Worm (Caenorhabditis elegans): ENCODE data around the gene C29F5.1.

ce11 chrII:6341076-6341475 is 37.8 kb downstream of the C29F5.1 start:
- TF ChIP-seq snpc-4 (GFP tag; optimal IDR thresholded peaks at IDR 0.05) (no peak), snpc-4 (tag; optimal IDR thresholded peaks at IDR 0.05) (no peak), egrh-3 (GFP tag; IDR thresholded peaks at IDR 0.05) (no peak), ama-1 (optimal IDR thresholded peaks at IDR 0.05) (no peak), ama-1 (GFP tag; optimal IDR thresholded peaks at IDR 0.05) (no peak), unc-62 (GFP tag; optimal IDR thresholded peaks at IDR 0.05) (no peak), xnd-1 (tag; optimal IDR thresholded peaks at IDR 0.05) (no peak), B0336.3 (GFP tag; IDR thresholded peaks at IDR 0.05) (no peak), ztf-3 (GFP tag; optimal IDR thresholded peaks at IDR 0.05) (no peak), ztf-28 (GFP tag; IDR thresholded peaks at IDR 0.05) (no peak), nhr-90 (tag; optimal IDR thresholded peaks at IDR 0.05) (no peak), D2030.7 (GFP tag; IDR thresholded peaks at IDR 0.05) (no peak), F49E8.2 (tag; optimal IDR thresholded peaks at IDR 0.05; ENCODE audit: insufficient read depth) (no peak), efl-1 (GFP tag; optimal IDR thresholded peaks at IDR 0.05) (no peak), dpl-1 (GFP tag; optimal IDR thresholded peaks at IDR 0.05) (no peak)

Data from whole organism, young adult.